Fruit fly (Drosophila melanogaster): ENCODE measurements around the gene CG3744.

- TF ChIP-seq Hr96 (GFP tag; optimal IDR thresholded peaks at IDR 0.05) (no peak), ovo (GFP tag; optimal IDR thresholded peaks at IDR 0.05) (no peak), cic (GFP tag; optimal IDR thresholded peaks at IDR 0.05) (no peak), bab1 (GFP tag; optimal IDR thresholded peaks at IDR 0.05) (no peak), CG33017 (tag; optimal IDR thresholded peaks at IDR 0.05) (no peak)
These were observed 34.8 kb downstream of the CG3744 start, which contains the start of gene Esp for dm6 chr3R:24841635-24842034.
